Worm (Caenorhabditis elegans) whole organism, L4/young adult: ENCODE results near the gene clec-160.

Experiments used
- W03F9.2 ChIP-seq: fragments of 150-350 bp; optimal IDR thresholded peaks from 2 replicates; lab custom pipeline; 2014; ENCODE audit warnings: missing biosample characterization, missing genetic modification characterization
- dao-5 ChIP-seq: sonication (generic microtip); optimal IDR thresholded peaks from 2 replicates; lab custom pipeline; 2016; ENCODE audit warnings: missing genotype, missing genetic modification characterization, moderate library complexity, missing compliant biosample characterization
- him-1 ChIP-seq: sonication (generic microtip); optimal IDR thresholded peaks from 2 replicates; lab custom pipeline; 2016; ENCODE audit warnings: missing genotype, missing genetic modification reagents, missing genetic modification characterization, missing compliant biosample characterization

DNA sequence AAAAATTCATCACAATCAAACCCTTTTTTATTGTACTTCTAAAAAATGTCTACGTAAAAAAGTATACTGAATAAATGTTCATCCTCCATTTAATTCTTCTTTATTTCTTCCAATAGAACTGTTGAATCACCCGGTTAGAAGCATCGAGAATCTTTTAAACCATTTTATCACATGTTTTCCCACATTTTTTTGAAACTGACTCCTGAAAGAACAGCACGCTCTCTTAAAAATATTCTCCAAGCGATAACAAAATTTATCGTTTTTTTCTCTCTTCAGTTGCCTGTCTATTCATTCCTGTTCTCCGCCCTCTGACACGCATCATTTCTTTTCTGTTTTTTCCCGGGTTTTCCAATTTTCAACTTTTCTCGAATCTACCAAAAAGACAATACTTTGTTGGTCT, 48.6 kb upstream of the clec-160 start, which contains the start of gene F10E9.12:
- TF ChIP-seq dao-5 (tag; lab: Kevin White, UChicago) (no peak), W03F9.2 (tag; lab: Kevin White, UChicago) (no peak), him-1 (tag; lab: Kevin White, UChicago) (no peak)
